Fruit fly (Drosophila melanogaster) ovary, adult (tissue): ENCODE results near the gene CG13306.

Experiments used
- CG17801 ChIP-seq: fragments of 200-800 bp; optimal IDR thresholded peaks from 2 replicates; lab custom pipeline; 2019; ENCODE audit warnings: missing biosample characterization, mild to moderate bottlenecking, missing genetic modification characterization, moderate library complexity; ENCODE audit not compliant: partially characterized antibody

CG13306 gene

dm6 chr3L:8726317-8726841, 23.1 kb downstream of the CG13306 start, which contains the start of gene Cp18:
Gene Cp18, plus strand, starts transcription at chr3L:8726791.
- TF ChIP-seq CG17801 (GFP tag; lab: Kevin White, UChicago): no peak

DNA sequence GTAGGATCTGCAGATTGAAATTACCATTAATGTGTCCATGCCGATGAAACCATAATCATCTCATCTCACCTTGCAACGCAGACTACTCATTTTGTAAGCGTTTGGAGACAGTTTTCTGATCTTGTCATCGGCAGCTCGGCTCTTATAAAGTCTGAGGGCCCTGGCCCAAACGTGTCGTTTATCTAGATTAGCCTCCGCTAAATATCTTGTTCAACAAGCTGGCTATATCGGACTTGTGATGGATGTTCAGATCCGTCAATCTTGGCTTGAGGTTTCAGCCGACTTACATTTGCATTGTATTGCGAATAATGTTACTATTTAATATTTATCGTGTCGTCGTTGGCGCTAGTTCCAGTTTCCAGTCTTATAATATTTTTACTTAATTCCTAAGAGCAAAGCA, 23.9 kb downstream of the CG13306 start, which contains the start of gene CG43965:
Gene CG43965 (minus strand): TSS at position 101 of the 400 bp plus-strand sequence.
- no peak for TF ChIP-seq CG17801 (GFP tag; lab: Kevin White, UChicago)

dm6 chr3L:8725252-8725651, 24.3 kb downstream of the CG13306 start:
- no peak for TF ChIP-seq CG17801 (GFP tag; lab: Kevin White, UChicago)

dm6 chr3L:8721145-8721544, 28.4 kb downstream of the CG13306 start, which contains the start of the genes CG32022 and CG6511:
Gene CG32022, minus strand, starts transcription at chr3L:8721272.
Gene CG6511, plus strand, starts transcription at chr3L:8721324.
- no peak for TF ChIP-seq CG17801 (GFP tag; lab: Kevin White, UChicago)

dm6 chr3L:8719990-8720559, 29.5 kb downstream of the CG13306 start, which contains the start of gene SrpRbeta:
Gene SrpRbeta, minus strand, starts transcription at chr3L:8720225.
- TF ChIP-seq CG17801 (GFP tag; lab: Kevin White, UChicago): no peak

DNA sequence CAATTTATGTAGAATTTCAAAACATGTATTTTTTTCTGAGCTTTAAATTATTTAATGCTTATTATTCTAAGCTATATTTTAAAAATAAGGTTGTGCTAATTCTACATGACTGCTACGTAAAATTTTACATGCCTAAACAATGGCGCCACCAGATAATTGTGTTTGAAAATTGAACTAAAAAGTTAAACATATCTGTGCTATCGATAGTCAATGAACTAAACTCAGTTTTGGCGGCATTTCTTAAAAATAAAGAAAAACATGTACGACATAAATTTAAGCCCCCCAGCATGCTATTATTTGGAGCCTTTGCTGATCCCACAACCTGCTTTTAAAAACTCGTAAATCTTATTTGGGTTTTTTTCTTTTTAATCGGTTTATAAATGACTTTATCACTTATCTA, 30.9 kb downstream of the CG13306 start:
- TF ChIP-seq CG17801 (GFP tag; lab: Kevin White, UChicago): no peak

DNA sequence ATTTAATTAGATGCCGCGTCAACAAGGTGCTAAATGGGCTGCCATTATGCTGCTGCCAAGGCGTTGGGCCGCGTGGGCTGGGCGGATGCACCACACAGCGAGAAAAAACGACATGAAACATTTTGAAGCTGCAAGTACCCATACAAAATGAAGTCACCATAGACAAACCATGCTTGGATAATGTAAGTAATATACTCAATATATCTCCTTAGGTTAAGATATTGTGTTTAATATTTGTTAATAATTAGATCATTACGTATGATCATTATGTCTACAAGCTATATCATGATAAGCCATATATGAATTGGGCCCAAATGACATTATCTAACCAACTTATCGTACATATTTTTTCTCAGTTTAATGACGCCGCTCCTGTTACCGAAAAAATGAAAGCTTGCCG, 33.5 kb downstream of the CG13306 start:
- no peak for TF ChIP-seq CG17801 (GFP tag; lab: Kevin White, UChicago)

- no peak for TF ChIP-seq CG17801 (GFP tag; lab: Kevin White, UChicago)
Measured at dm6 chr3L:8712913-8713312, 36.6 kb downstream of the CG13306 start.

DNA sequence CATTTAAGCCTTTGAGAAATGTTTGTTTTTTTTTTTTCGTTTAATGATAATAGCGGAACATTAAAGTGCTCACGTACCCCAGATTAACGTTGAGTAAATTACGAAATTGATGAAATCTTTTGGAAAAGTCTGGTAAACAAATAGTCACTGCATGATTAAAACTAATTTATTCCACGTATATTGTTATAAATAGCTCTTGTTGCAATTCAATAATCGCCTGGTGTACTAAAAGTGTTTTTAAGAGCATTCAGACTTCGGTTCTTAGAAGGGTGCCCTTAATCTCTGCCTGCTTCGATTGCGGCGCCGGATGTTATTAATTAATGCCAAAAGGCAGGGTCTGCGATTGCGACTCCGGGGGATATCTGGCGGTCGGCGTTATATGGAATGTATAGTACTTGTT, 40.7 kb downstream of the CG13306 start:
- TF ChIP-seq CG17801 (GFP tag; lab: Kevin White, UChicago): no peak

DNA sequence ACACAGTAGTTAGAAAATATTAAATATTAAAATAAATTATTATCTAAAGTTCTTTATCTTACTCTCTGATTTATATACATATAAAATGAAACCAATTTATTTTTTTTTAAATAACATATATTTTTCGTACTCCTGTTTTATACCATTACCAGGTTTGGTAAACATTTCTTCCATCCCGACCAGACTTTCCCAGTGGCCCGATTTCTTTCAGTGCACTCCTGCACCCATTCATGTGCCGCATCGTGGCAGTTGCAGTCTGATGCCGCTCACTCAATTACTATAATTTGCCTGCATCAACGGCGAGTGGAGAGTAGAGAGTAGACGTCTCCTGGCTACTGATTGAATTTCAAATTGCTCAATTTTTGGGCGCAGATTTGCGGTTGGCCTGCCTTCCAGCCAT, 41.7 kb downstream of the CG13306 start:
- no peak for TF ChIP-seq CG17801 (GFP tag; lab: Kevin White, UChicago)

dm6 chr3L:8707075-8707474, 42.5 kb downstream of the CG13306 start:
- no peak for TF ChIP-seq CG17801 (GFP tag; lab: Kevin White, UChicago)

dm6 chr3L:8704713-8705412, 44.7 kb downstream of the CG13306 start:
- TF ChIP-seq CG17801 (GFP tag; lab: Kevin White, UChicago): peak; percentile 27

- TF ChIP-seq CG17801 (GFP tag; lab: Kevin White, UChicago): no peak
Measured at dm6 chr3L:8703707-8704236, 45.8 kb downstream of the CG13306 start.

DNA sequence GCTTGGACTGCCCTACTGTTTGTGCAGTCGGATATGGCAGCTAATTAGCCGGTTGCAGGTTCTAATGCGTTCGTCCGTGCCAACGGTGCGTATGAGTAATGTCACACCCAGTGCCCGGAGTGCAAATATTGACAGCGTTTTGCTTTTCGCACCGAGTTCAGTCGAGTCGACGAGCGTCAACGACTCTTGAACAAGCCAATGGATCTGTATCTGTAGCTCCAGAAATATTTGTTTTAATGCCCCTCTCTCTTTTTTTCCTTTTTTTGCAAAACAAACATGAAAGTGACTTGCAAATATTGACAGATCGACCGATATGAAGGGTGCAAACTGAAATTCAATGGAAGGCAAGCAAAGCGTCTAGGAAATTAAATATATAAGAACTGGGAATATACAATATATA, 47.1 kb downstream of the CG13306 start:
- no peak for TF ChIP-seq CG17801 (GFP tag; lab: Kevin White, UChicago)

- TF ChIP-seq CG17801 (GFP tag; lab: Kevin White, UChicago): no peak
Measured at dm6 chr3L:8701697-8702349, 47.7 kb downstream of the CG13306 start.
